Fruit fly (Drosophila melanogaster) whole organism, embryonic: ENCODE data around the gene Fdh.

Experiments
- Abd-B ChIP-seq: fragments of 200-800 bp; sonication (Bioruptor generic); optimal IDR thresholded peaks from 2 replicates; lab custom pipeline; 2018; ENCODE audit warnings: missing biosample characterization, mild to moderate bottlenecking, missing genetic modification characterization, moderate library complexity
- Ada2b ChIP-seq: fragments of 200-800 bp; sonication (Bioruptor generic); IDR thresholded peaks from 2 replicates; pipeline ENCODE4 v1.3.6; 2022; ENCODE audit warnings: missing biosample characterization, missing genetic modification characterization
- CG11085 ChIP-seq: fragments of 200-800 bp; sonication (Bioruptor generic); IDR thresholded peaks from 2 replicates; pipeline ENCODE4 v1.3.6; 2022; ENCODE audit warnings: missing biosample characterization, missing genetic modification characterization
- CG11723 ChIP-seq: fragments of 200-800 bp; sonication (Bioruptor generic); optimal IDR thresholded peaks from 2 replicates; lab custom pipeline; 2017; ENCODE audit warnings: missing biosample characterization, mild to moderate bottlenecking, missing genetic modification characterization
- CG12155 ChIP-seq: fragments of 200-800 bp; sonication (Bioruptor generic); optimal IDR thresholded peaks from 3 replicates; lab custom pipeline; 2016; ENCODE audit warnings: missing biosample characterization, missing genetic modification characterization
- CG12744 ChIP-seq: fragments of 200-800 bp; sonication (Bioruptor generic); optimal IDR thresholded peaks from 2 replicates; lab custom pipeline; 2016; ENCODE audit warnings: missing biosample characterization, missing genetic modification characterization
- CG13296 ChIP-seq: fragments of 200-800 bp; sonication (Bioruptor generic); optimal IDR thresholded peaks from 3 replicates; lab custom pipeline; 2018; ENCODE audit warnings: missing biosample characterization, mild to moderate bottlenecking, missing genetic modification characterization
- CG15011 ChIP-seq: fragments of 200-800 bp; sonication (Bioruptor generic); optimal IDR thresholded peaks from 3 replicates; lab custom pipeline; 2018; ENCODE audit warnings: missing biosample characterization, mild to moderate bottlenecking, missing genetic modification characterization
- CG15479 ChIP-seq: fragments of 200-800 bp; sonication (Bioruptor generic); optimal IDR thresholded peaks from 3 replicates; lab custom pipeline; 2019; ENCODE audit warnings: missing biosample characterization, mild to moderate bottlenecking, missing genetic modification characterization, moderate library complexity
- CG1792 ChIP-seq: fragments of 200-800 bp; sonication (Bioruptor generic); optimal IDR thresholded peaks from 2 replicates; lab custom pipeline; 2016; ENCODE audit warnings: missing biosample characterization, missing genetic modification characterization
- CG3281 ChIP-seq: fragments of 200-800 bp; sonication (Bioruptor generic); optimal IDR thresholded peaks from 3 replicates; lab custom pipeline; 2017; ENCODE audit warnings: missing biosample characterization, mild to moderate bottlenecking, missing genetic modification characterization
- CG4707 ChIP-seq: fragments of 200-800 bp; sonication (Bioruptor generic); optimal IDR thresholded peaks from 2 replicates; lab custom pipeline; 2018; ENCODE audit warnings: missing biosample characterization, mild to moderate bottlenecking, missing genetic modification characterization, moderate library complexity
- CG4820 ChIP-seq: fragments of 200-800 bp; sonication (Bioruptor generic); optimal IDR thresholded peaks from 3 replicates; lab custom pipeline; 2016; ENCODE audit warnings: missing biosample characterization, missing genetic modification characterization
- CG5180 ChIP-seq: fragments of 200-800 bp; sonication (Bioruptor generic); optimal IDR thresholded peaks from 3 replicates; lab custom pipeline; 2017; ENCODE audit warnings: missing biosample characterization, missing genetic modification characterization, mild to moderate bottlenecking, moderate library complexity, missing genetic modification reagents
- CG6254 ChIP-seq: fragments of 200-800 bp; sonication (Bioruptor generic); optimal IDR thresholded peaks from 3 replicates; lab custom pipeline; 2017; ENCODE audit warnings: mild to moderate bottlenecking, missing biosample characterization, missing genetic modification reagents, missing genetic modification characterization
- CG6272 ChIP-seq: fragments of 200-800 bp; sonication (Bioruptor generic); IDR thresholded peaks from 2 replicates; pipeline ENCODE4 v1.3.6; 2022; ENCODE audit warnings: missing biosample characterization, missing genetic modification characterization
- CG6689 ChIP-seq: fragments of 200-800 bp; sonication (Bioruptor generic); IDR thresholded peaks from 2 replicates; pipeline ENCODE4 v1.3.6; 2022; ENCODE audit warnings: missing biosample characterization, missing genetic modification characterization
- Chrac-16 ChIP-seq: fragments of 200-800 bp; sonication (Bioruptor generic); optimal IDR thresholded peaks from 3 replicates; lab custom pipeline; 2016; ENCODE audit warnings: missing biosample characterization, missing genetic modification characterization
- D ChIP-seq, 2 experiments: fragments of 200-800 bp in 1 of 2; fragments of >200 bp in 1 of 2; sonication (Bioruptor generic) in 1 of 2; optimal IDR thresholded peaks; 2 replicates in 1 of 2; 3 replicates in 1 of 2; lab custom pipeline; 2017; ENCODE audit warnings: mild to moderate bottlenecking in 1 of 2, missing biosample characterization in 1 of 2, missing genetic modification characterization in 1 of 2, missing genetic modification reagents in 1 of 2
- Dad ChIP-seq: fragments of 200-800 bp; sonication (Bioruptor generic); optimal IDR thresholded peaks from 3 replicates; lab custom pipeline; 2016; ENCODE audit warnings: missing biosample characterization, missing genetic modification characterization
- Dbx ChIP-seq: fragments of 200-800 bp; sonication (Bioruptor generic); IDR thresholded peaks from 3 replicates; pipeline ENCODE4 v1.3.6; 2022; ENCODE audit warnings: missing biosample characterization, missing genetic modification characterization
- Drgx ChIP-seq: fragments of 200-800 bp; sonication (Bioruptor generic); IDR thresholded peaks from 2 replicates; pipeline ENCODE4 v1.3.6; 2022; ENCODE audit warnings: missing biosample characterization, missing genetic modification characterization
- GATAe ChIP-seq: fragments of 200-800 bp; sonication (Bioruptor generic); conservative IDR thresholded peaks from 2 replicates; pipeline ENCODE4 v1.3.6; 2022; ENCODE audit warnings: missing biosample characterization, missing genetic modification characterization
- H15 ChIP-seq: fragments of 200-800 bp; sonication (Bioruptor generic); IDR thresholded peaks from 3 replicates; pipeline ENCODE4 v1.3.6; 2022; ENCODE audit warnings: missing biosample characterization, missing genetic modification characterization
- Lpt ChIP-seq: fragments of >200 bp; optimal IDR thresholded peaks from 2 replicates; lab custom pipeline; 2018; ENCODE audit warnings: missing biosample characterization, missing genetic modification characterization
- Mad ChIP-seq: fragments of 200-800 bp; sonication (Bioruptor generic); optimal IDR thresholded peaks from 2 replicates; lab custom pipeline; 2016; ENCODE audit warnings: missing biosample characterization, missing genetic modification characterization
- NC2α ChIP-seq: fragments of 200-800 bp; sonication (Bioruptor generic); optimal IDR thresholded peaks from 2 replicates; lab custom pipeline; 2016; ENCODE audit warnings: missing biosample characterization, missing genetic modification characterization
- Pdp1 ChIP-seq, 2 experiments: fragments of 200-800 bp; sonication (Bioruptor generic); optimal IDR thresholded peaks; 3 replicates each; lab custom pipeline; 2016; ENCODE audit warnings: missing biosample characterization in 2 of 2, missing genetic modification characterization in 2 of 2, mild to moderate bottlenecking in 1 of 2, moderate library complexity in 1 of 2
- Six4 ChIP-seq: fragments of 200-800 bp; sonication (Bioruptor generic); optimal IDR thresholded peaks from 2 replicates; lab custom pipeline; 2016; ENCODE audit warnings: missing biosample characterization, missing genetic modification characterization
- Trl ChIP-seq, 3 experiments: fragments of >200 bp in 2 of 3; fragments of 200-800 bp in 1 of 3; sonication (Bioruptor generic) in 1 of 3; optimal IDR thresholded peaks; 2 replicates in 1 of 3; 3 replicates in 2 of 3; lab custom pipeline; 2016 to 2017; ENCODE audit warnings: missing biosample characterization in 1 of 3, missing genetic modification characterization in 1 of 3
- amos ChIP-seq: fragments of 200-800 bp; sonication (Bioruptor generic); IDR thresholded peaks from 2 replicates; pipeline ENCODE4 v1.3.6; 2022; ENCODE audit warnings: missing biosample characterization, missing genetic modification characterization; ENCODE audit not compliant: partially characterized antibody
- ara ChIP-seq: fragments of 200-800 bp; sonication (Bioruptor generic); IDR thresholded peaks from 2 replicates; pipeline ENCODE4 v1.3.6; 2022; ENCODE audit warnings: missing biosample characterization, missing genetic modification characterization
- bsh ChIP-seq, 2 experiments: fragments of 200-800 bp; sonication (Bioruptor generic); optimal IDR thresholded peaks; 2 replicates each; lab custom pipeline; 2017 to 2018; ENCODE audit warnings: mild to moderate bottlenecking in 2 of 2, missing biosample characterization in 2 of 2, missing genetic modification characterization in 2 of 2, moderate library complexity in 1 of 2
- croc ChIP-seq: fragments of 200-800 bp; sonication (Bioruptor generic); conservative IDR thresholded peaks from 3 replicates; pipeline ENCODE4 v1.3.6; 2022; ENCODE audit warnings: missing biosample characterization, missing genetic modification characterization
- cwo ChIP-seq: fragments of 200-800 bp; sonication (Bioruptor generic); optimal IDR thresholded peaks from 3 replicates; lab custom pipeline; 2017; ENCODE audit warnings: missing biosample characterization, missing genetic modification characterization, mild to moderate bottlenecking, moderate library complexity, missing genetic modification reagents
- dpn ChIP-seq, 2 experiments: fragments of 200-800 bp; sonication (Bioruptor generic); optimal IDR thresholded peaks; 3 replicates each; lab custom pipeline; 2016; ENCODE audit warnings: missing biosample characterization in 2 of 2, missing genetic modification characterization in 2 of 2
- gem ChIP-seq: fragments of 200-800 bp; sonication (Bioruptor generic); optimal IDR thresholded peaks from 2 replicates; lab custom pipeline; 2019; ENCODE audit warnings: missing biosample characterization, mild to moderate bottlenecking, missing genetic modification characterization, moderate library complexity
- gfzf ChIP-seq: fragments of 200-800 bp; sonication (Bioruptor generic); optimal IDR thresholded peaks from 2 replicates; lab custom pipeline; 2016; ENCODE audit warnings: missing biosample characterization, mild to moderate bottlenecking, missing genetic modification characterization, moderate library complexity
- her ChIP-seq: fragments of 200-800 bp; sonication (Bioruptor generic); optimal IDR thresholded peaks from 2 replicates; lab custom pipeline; 2016; ENCODE audit warnings: missing biosample characterization, missing genetic modification characterization
- kah ChIP-seq: fragments of 200-800 bp; sonication (Bioruptor generic); optimal IDR thresholded peaks from 2 replicates; lab custom pipeline; 2018; ENCODE audit warnings: missing biosample characterization, mild to moderate bottlenecking, missing genetic modification characterization
- lab ChIP-seq: fragments of 200-800 bp; sonication (Bioruptor generic); optimal IDR thresholded peaks from 3 replicates; lab custom pipeline; 2017; ENCODE audit warnings: missing biosample characterization, missing genetic modification characterization, mild to moderate bottlenecking, moderate library complexity, missing genetic modification reagents
- nau ChIP-seq: fragments of 200-800 bp; sonication (Bioruptor generic); optimal IDR thresholded peaks from 3 replicates; lab custom pipeline; 2017; ENCODE audit warnings: missing biosample characterization, mild to moderate bottlenecking, missing genetic modification characterization, missing genetic modification reagents
- nerfin-2 ChIP-seq: fragments of 200-800 bp; sonication (Bioruptor generic); IDR thresholded peaks from 2 replicates; pipeline ENCODE4 v1.3.6; 2022; ENCODE audit warnings: missing biosample characterization, missing genetic modification characterization; ENCODE audit not compliant: partially characterized antibody
- pita ChIP-seq: fragments of 200-800 bp; sonication (Bioruptor generic); optimal IDR thresholded peaks from 2 replicates; lab custom pipeline; 2017; ENCODE audit warnings: missing biosample characterization, mild to moderate bottlenecking, missing genetic modification characterization
- sens ChIP-seq: fragments of 200-800 bp; sonication (Bioruptor generic); peaks from one replicate; lab custom pipeline; 2016; ENCODE audit warnings: missing biosample characterization, missing genetic modification characterization
- sim ChIP-seq: fragments of 200-800 bp; sonication (Bioruptor generic); IDR thresholded peaks from 2 replicates; pipeline ENCODE4 v1.3.6; 2022; ENCODE audit warnings: missing biosample characterization, missing genetic modification characterization
- stwl ChIP-seq: fragments of 200-800 bp; sonication (Bioruptor generic); optimal IDR thresholded peaks from 3 replicates; lab custom pipeline; 2018; ENCODE audit warnings: missing biosample characterization, mild to moderate bottlenecking, missing genetic modification characterization, moderate library complexity

Fdh gene

dm6 chr3R:10888633-10889519, 16.7 kb upstream of the Fdh start (continued):
- TF ChIP-seq nau (no peak), dpn (GFP tag; optimal IDR thresholded peaks at IDR 0.05; lab: Kevin White, UChicago) (peak; percentile 19 to 26), Drgx (GFP tag; lab: Robert Waterston, UW) (peak; percentile 39), Mad (no peak), cwo (GFP tag; lab: Kevin White, UChicago) (peak; percentile 53), CG12155 (GFP tag; lab: Kevin White, UChicago) (no peak), Trl (optimal IDR thresholded peaks at IDR 0.05; lab: Kevin White, UChicago) (peak; percentile 96 to 97), Trl (GFP tag; optimal IDR thresholded peaks at IDR 0.05; lab: Kevin White, UChicago) (no peak), CG12744 (GFP tag; lab: Kevin White, UChicago) (peak; percentile 6), Abd-B (no peak), CG4707 (GFP tag; lab: Kevin White, UChicago) (no peak), Six4 (no peak), CG5180 (no peak), ara (GFP tag; lab: Robert Waterston, UW) (peak; percentile 30; the same call in 1 of the 2 replicates), CG11085 (GFP tag; lab: Robert Waterston, UW) (no peak), gfzf (GFP tag; lab: Kevin White, UChicago) (no peak), CG13296 (GFP tag; lab: Kevin White, UChicago) (peak; percentile 34), lab (peak; percentile 55), kah (peak; percentile 79), CG4820 (GFP tag; lab: Kevin White, UChicago) (no peak), amos (no peak), CG6689 (GFP tag; lab: Robert Waterston, UW) (no peak), CG6254 (GFP tag; lab: Kevin White, UChicago) (peak; percentile 32), pita (GFP tag; lab: Kevin White, UChicago) (no peak), D (optimal IDR thresholded peaks at IDR 0.05; lab: Kevin White, UChicago) (no peak), D (GFP tag; optimal IDR thresholded peaks at IDR 0.05; lab: Kevin White, UChicago) (no peak), her (GFP tag; lab: Kevin White, UChicago) (peak; percentile 4), NC2α (GFP tag; lab: Kevin White, UChicago) (no peak), GATAe (GFP tag; lab: Robert Waterston, UW) (no peak), sim (0 out of 2 replicates have a peak, but pooled peaks have one; percentile 6), Pdp1 (GFP tag; optimal IDR thresholded peaks at IDR 0.05; lab: Kevin White, UChicago) (peak in 1 of 2 experiments; percentile 70), CG15479 (GFP tag; lab: Kevin White, UChicago) (no peak), sens (peak; percentile 80), CG6272 (GFP tag; lab: Robert Waterston, UW) (no peak), CG11723 (GFP tag; lab: Kevin White, UChicago) (no peak), Ada2b (GFP tag; lab: Robert Waterston, UW) (peak; percentile 43; the same call in 1 of the 2 replicates), bsh (GFP tag; optimal IDR thresholded peaks at IDR 0.05; lab: Kevin White, UChicago) (peak; percentile 4 to 82), Lpt (GFP tag; lab: Kevin White, UChicago) (no peak), Dbx (GFP tag; lab: Robert Waterston, UW) (peak; percentile 59; the same call in 2 of the 3 replicates), croc (GFP tag; lab: Robert Waterston, UW) (no peak), Chrac-16 (GFP tag; lab: Kevin White, UChicago) (no peak), CG3281 (GFP tag; lab: Kevin White, UChicago) (peak; percentile 0), CG1792 (GFP tag; lab: Kevin White, UChicago) (no peak), Dad (no peak), gem (tag; lab: Kevin White, UChicago) (no peak), nerfin-2 (no peak), stwl (tag; lab: Kevin White, UChicago) (no peak), CG15011 (GFP tag; lab: Kevin White, UChicago) (peak; percentile 2), H15 (GFP tag; lab: Robert Waterston, UW) (no peak)
